Fruit fly (Drosophila melanogaster) whole organism, embryonic: Measurements from ENCODE around the gene CG7985.

Source experiments
- B-H2 ChIP-seq: fragments of 200-800 bp; sonication (Bioruptor generic); optimal IDR thresholded peaks from 2 replicates; lab custom pipeline; 2018; ENCODE audit warnings: missing biosample characterization, mild to moderate bottlenecking, missing genetic modification characterization
- Blimp-1 ChIP-seq: fragments of 200-800 bp; sonication (Bioruptor generic); optimal IDR thresholded peaks from 3 replicates; lab custom pipeline; 2018; ENCODE audit warnings: missing biosample characterization, missing genetic modification characterization, mild to moderate bottlenecking, moderate library complexity, missing genetic modification reagents
- CG10147 ChIP-seq: fragments of 200-800 bp; sonication (Bioruptor generic); optimal IDR thresholded peaks from 2 replicates; lab custom pipeline; 2019; ENCODE audit warnings: missing biosample characterization, mild to moderate bottlenecking, missing genetic modification characterization, moderate library complexity
- CG10959 ChIP-seq: fragments of 200-800 bp; sonication (Bioruptor generic); IDR thresholded peaks from 2 replicates; pipeline ENCODE4 v1.3.6; 2022; ENCODE audit warnings: missing biosample characterization, missing genetic modification characterization
- CG11723 ChIP-seq: fragments of 200-800 bp; sonication (Bioruptor generic); optimal IDR thresholded peaks from 2 replicates; lab custom pipeline; 2017; ENCODE audit warnings: missing biosample characterization, mild to moderate bottlenecking, missing genetic modification characterization
- CG12236 ChIP-seq: fragments of 200-800 bp; sonication (Bioruptor generic); optimal IDR thresholded peaks from 2 replicates; lab custom pipeline; 2016; ENCODE audit warnings: missing biosample characterization, missing genetic modification characterization
- CG1233 ChIP-seq: fragments of 200-800 bp; sonication (Bioruptor generic); optimal IDR thresholded peaks from 4 replicates; lab custom pipeline; 2018; ENCODE audit warnings: missing biosample characterization, mild to moderate bottlenecking, missing genetic modification characterization
- CG13424 ChIP-seq: fragments of 200-800 bp; sonication (Bioruptor generic); optimal IDR thresholded peaks from 2 replicates; lab custom pipeline; 2019; ENCODE audit warnings: missing biosample characterization, mild to moderate bottlenecking, missing genetic modification characterization, moderate library complexity
- CG14710 ChIP-seq: fragments of 200-800 bp; sonication (Bioruptor generic); optimal IDR thresholded peaks from 3 replicates; lab custom pipeline; 2019; ENCODE audit warnings: missing biosample characterization, mild to moderate bottlenecking, missing genetic modification characterization, moderate library complexity
- CG17186 ChIP-seq: fragments of 200-800 bp; sonication (Bioruptor generic); optimal IDR thresholded peaks from 3 replicates; lab custom pipeline; 2017; ENCODE audit warnings: missing biosample characterization, missing genetic modification reagents, missing genetic modification characterization
- CG18262 ChIP-seq: fragments of 200-800 bp; optimal IDR thresholded peaks from 3 replicates; lab custom pipeline; 2019; ENCODE audit warnings: missing biosample characterization, mild to moderate bottlenecking, missing genetic modification characterization, moderate library complexity
- CG3163 ChIP-seq: fragments of 200-800 bp; sonication (Bioruptor generic); optimal IDR thresholded peaks from 3 replicates; lab custom pipeline; 2016; ENCODE audit warnings: missing biosample characterization, missing genetic modification characterization
- CG32532 ChIP-seq: fragments of 200-800 bp; sonication (Bioruptor generic); IDR thresholded peaks from 2 replicates; pipeline ENCODE4 v1.3.6; 2022; ENCODE audit warnings: missing biosample characterization, missing genetic modification characterization
- CG34376 ChIP-seq: fragments of 200-800 bp; sonication (Bioruptor generic); optimal IDR thresholded peaks from 2 replicates; lab custom pipeline; 2018; ENCODE audit warnings: missing biosample characterization, mild to moderate bottlenecking, missing genetic modification characterization
- CG3726 ChIP-seq: fragments of 200-800 bp; sonication (Bioruptor generic); IDR thresholded peaks from 3 replicates; pipeline ENCODE4, ENCODE4 v1.3.6; 2022; ENCODE audit warnings: missing biosample characterization, missing genetic modification characterization
- CG3995 ChIP-seq: fragments of 200-800 bp; sonication (Bioruptor generic); optimal IDR thresholded peaks from 3 replicates; lab custom pipeline; 2016; ENCODE audit warnings: missing biosample characterization, missing genetic modification characterization
- CG4328 ChIP-seq: fragments of 200-800 bp; sonication (Bioruptor generic); optimal IDR thresholded peaks from 3 replicates; lab custom pipeline; 2017; ENCODE audit warnings: missing biosample characterization, missing genetic modification reagents, missing genetic modification characterization
- CG4404 ChIP-seq: fragments of 200-800 bp; sonication (Bioruptor generic); IDR thresholded peaks from 2 replicates; pipeline ENCODE4 v1.3.6; 2022; ENCODE audit warnings: missing biosample characterization, missing genetic modification characterization
- CG4707 ChIP-seq: fragments of 200-800 bp; sonication (Bioruptor generic); optimal IDR thresholded peaks from 2 replicates; lab custom pipeline; 2018; ENCODE audit warnings: missing biosample characterization, mild to moderate bottlenecking, missing genetic modification characterization, moderate library complexity
- CG9215 ChIP-seq: fragments of 200-800 bp; sonication (Bioruptor generic); IDR thresholded peaks from 2 replicates; pipeline ENCODE4 v1.3.6; 2022; ENCODE audit warnings: missing biosample characterization, missing genetic modification characterization
- CG9727 ChIP-seq: fragments of 200-800 bp; sonication (Bioruptor generic); optimal IDR thresholded peaks from 3 replicates; lab custom pipeline; 2017; ENCODE audit warnings: missing biosample characterization, mild to moderate bottlenecking, missing genetic modification characterization
- HLH3B ChIP-seq: fragments of 200-800 bp; sonication (Bioruptor generic); IDR thresholded peaks from 2 replicates; pipeline ENCODE4 v1.3.6; 2022; ENCODE audit warnings: missing biosample characterization, missing genetic modification characterization
- Jarid2 ChIP-seq: fragments of 200-800 bp; sonication (Bioruptor generic); optimal IDR thresholded peaks from 3 replicates; lab custom pipeline; 2017; ENCODE audit warnings: mild to moderate bottlenecking, missing biosample characterization, missing genetic modification reagents, missing genetic modification characterization
- NC2β ChIP-seq: fragments of 200-800 bp; sonication (Bioruptor generic); optimal IDR thresholded peaks from 2 replicates; lab custom pipeline; 2016; ENCODE audit warnings: missing biosample characterization, missing genetic modification characterization
- NfI ChIP-seq: fragments of 200-800 bp; sonication (Bioruptor generic); optimal IDR thresholded peaks from 3 replicates; lab custom pipeline; 2018; ENCODE audit warnings: missing biosample characterization, mild to moderate bottlenecking, missing genetic modification characterization, moderate library complexity
- PHDP ChIP-seq: fragments of 200-800 bp; sonication (Bioruptor generic); optimal IDR thresholded peaks from 3 replicates; lab custom pipeline; 2018; ENCODE audit warnings: missing biosample characterization, mild to moderate bottlenecking, missing genetic modification characterization, moderate library complexity
- Scr ChIP-seq: fragments of 200-800 bp; sonication (Bioruptor generic); IDR thresholded peaks from 2 replicates; pipeline ENCODE4 v1.3.6; 2022; ENCODE audit warnings: missing biosample characterization, missing genetic modification characterization; ENCODE audit not compliant: partially characterized antibody
- YL-1 ChIP-seq: fragments of 200-800 bp; sonication (Bioruptor generic); optimal IDR thresholded peaks from 3 replicates; lab custom pipeline; 2017; ENCODE audit warnings: missing biosample characterization, mild to moderate bottlenecking, missing genetic modification characterization
- ato ChIP-seq: fragments of 200-800 bp; sonication (Bioruptor generic); IDR thresholded peaks from 2 replicates; pipeline ENCODE4 v1.3.6; 2022; ENCODE audit warnings: missing biosample characterization, missing genetic modification characterization; ENCODE audit not compliant: partially characterized antibody
- cato ChIP-seq: fragments of 200-800 bp; sonication (Bioruptor generic); optimal IDR thresholded peaks from 2 replicates; lab custom pipeline; 2016; ENCODE audit warnings: missing biosample characterization, missing genetic modification characterization, borderline replicate concordance
- crol ChIP-seq: fragments of 200-800 bp; sonication (Bioruptor generic); IDR thresholded peaks from 2 replicates; pipeline ENCODE4 v1.3.6; 2022; ENCODE audit warnings: missing biosample characterization, missing genetic modification characterization
- dmrt99B ChIP-seq: fragments of 200-800 bp; sonication (Bioruptor generic); optimal IDR thresholded peaks from 2 replicates; lab custom pipeline; 2018; ENCODE audit warnings: missing biosample characterization, mild to moderate bottlenecking, missing genetic modification characterization, moderate library complexity
- exex ChIP-seq: fragments of 200-800 bp; sonication (Bioruptor generic); optimal IDR thresholded peaks from 4 replicates; lab custom pipeline; 2018; ENCODE audit warnings: missing biosample characterization, mild to moderate bottlenecking, missing genetic modification characterization, moderate library complexity
- grn ChIP-seq: fragments of 200-800 bp; sonication (Bioruptor generic); optimal IDR thresholded peaks from 3 replicates; lab custom pipeline; 2017; ENCODE audit warnings: missing biosample characterization, missing genetic modification characterization
- ham ChIP-seq: fragments of 200-800 bp; sonication (Bioruptor generic); IDR thresholded peaks from 2 replicates; pipeline ENCODE4 v1.3.6; 2022; ENCODE audit warnings: missing biosample characterization, missing genetic modification characterization
- inv ChIP-seq: fragments of 200-800 bp; sonication (Bioruptor generic); IDR thresholded peaks from 2 replicates; pipeline ENCODE4 v1.3.6; 2022; ENCODE audit warnings: missing biosample characterization, missing genetic modification characterization; ENCODE audit not compliant: partially characterized antibody
- kay ChIP-seq: fragments of 200-800 bp; sonication (Bioruptor generic); optimal IDR thresholded peaks from 2 replicates; lab custom pipeline; 2016; ENCODE audit warnings: missing biosample characterization, missing genetic modification characterization
- nerfin-1 ChIP-seq: fragments of 200-800 bp; sonication (Bioruptor generic); optimal IDR thresholded peaks from 3 replicates; lab custom pipeline; 2019; ENCODE audit warnings: missing biosample characterization, mild to moderate bottlenecking, missing genetic modification characterization, moderate library complexity
- nmo ChIP-seq: fragments of 200-800 bp; sonication (Bioruptor generic); optimal IDR thresholded peaks from 2 replicates; lab custom pipeline; 2018; ENCODE audit warnings: missing biosample characterization, mild to moderate bottlenecking, missing genetic modification characterization, moderate library complexity
- ranshi ChIP-seq: fragments of 200-800 bp; sonication (Bioruptor generic); IDR thresholded peaks from 2 replicates; pipeline ENCODE4 v1.3.6; 2022; ENCODE audit warnings: missing biosample characterization, missing genetic modification characterization
- run ChIP-seq: fragments of 200-800 bp; sonication (Bioruptor generic); optimal IDR thresholded peaks from 3 replicates; lab custom pipeline; 2018; ENCODE audit warnings: missing biosample characterization, mild to moderate bottlenecking, missing genetic modification characterization
- sc ChIP-seq, 3 experiments: fragments of >200 bp in 2 of 3; fragments of 200-800 bp in 1 of 3; sonication (Bioruptor generic) in 1 of 3; optimal IDR thresholded peaks; 2 replicates in 2 of 3; 3 replicates in 1 of 3; lab custom pipeline; 2017; ENCODE audit warnings: mild to moderate bottlenecking in 1 of 3, missing biosample characterization in 1 of 3, missing genetic modification characterization in 1 of 3, missing genetic modification reagents in 1 of 3
- stwl ChIP-seq: fragments of 200-800 bp; sonication (Bioruptor generic); optimal IDR thresholded peaks from 3 replicates; lab custom pipeline; 2018; ENCODE audit warnings: missing biosample characterization, mild to moderate bottlenecking, missing genetic modification characterization, moderate library complexity
- tin ChIP-seq: fragments of 200-800 bp; sonication (Bioruptor generic); optimal IDR thresholded peaks from 3 replicates; lab custom pipeline; 2016; ENCODE audit warnings: missing biosample characterization, missing genetic modification characterization
- tup ChIP-seq: fragments of 200-800 bp; sonication (Bioruptor generic); optimal IDR thresholded peaks from 2 replicates; lab custom pipeline; 2016; ENCODE audit warnings: missing biosample characterization, mild to moderate bottlenecking, missing genetic modification characterization, moderate library complexity
- tx ChIP-seq: fragments of 200-800 bp; sonication (Bioruptor generic); optimal IDR thresholded peaks from 2 replicates; lab custom pipeline; 2016; ENCODE audit warnings: missing biosample characterization, missing genetic modification characterization
- vnd ChIP-seq: fragments of 200-800 bp; sonication (Bioruptor generic); IDR thresholded peaks from 3 replicates; pipeline ENCODE4 v1.3.6; 2022; ENCODE audit warnings: missing biosample characterization, missing genetic modification characterization; ENCODE audit not compliant: partially characterized antibody
- zen2 ChIP-seq: fragments of 200-800 bp; sonication (Bioruptor generic); IDR thresholded peaks from 3 replicates; pipeline ENCODE4 v1.3.6; 2022; ENCODE audit warnings: missing biosample characterization, missing genetic modification characterization; ENCODE audit not compliant: partially characterized antibody

Gene CG7985

DNA sequence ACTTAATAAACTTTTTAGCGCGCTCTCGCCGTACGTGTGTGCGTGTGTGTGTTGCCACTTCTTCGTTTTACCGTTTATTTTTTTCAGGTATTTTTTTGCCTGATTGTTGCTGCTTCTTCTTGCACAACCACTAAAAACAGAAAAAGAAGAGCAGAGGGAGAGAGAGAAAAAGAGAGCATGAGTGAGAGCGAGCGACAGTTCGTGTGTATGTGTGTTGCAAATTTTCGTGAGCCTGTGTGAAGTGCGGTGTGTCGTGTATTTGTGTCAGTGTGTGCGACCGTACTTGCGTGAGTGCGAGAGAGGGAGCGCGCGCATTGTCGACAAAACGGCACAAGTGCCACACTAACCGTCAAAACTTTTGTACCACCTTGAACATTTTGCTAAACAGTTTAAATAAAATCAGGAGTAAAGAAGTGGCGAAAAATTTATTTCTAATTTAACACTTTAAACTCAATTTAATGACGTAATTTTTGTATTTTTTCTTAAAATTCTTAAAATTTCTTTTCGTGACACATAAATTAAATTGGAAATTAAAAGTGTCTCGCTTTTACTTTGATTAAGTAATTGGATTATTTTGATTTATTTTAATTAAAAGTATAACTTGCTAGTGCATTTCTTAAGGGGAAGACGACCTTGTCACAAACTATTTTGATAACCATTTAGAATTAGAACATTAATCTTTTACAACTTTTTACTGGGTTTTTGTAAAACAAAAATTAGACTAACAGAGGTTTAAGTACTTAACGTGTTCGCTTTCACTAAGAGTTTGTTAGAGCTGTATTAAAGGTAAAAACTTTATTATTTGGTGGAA, 2.5 kb upstream of the CG7985 start (continued):
- TF ChIP-seq CG13424, result peak; percentile 68
- TF ChIP-seq tx (GFP tag; lab: Kevin White, UChicago), result peak; percentile 42
- TF ChIP-seq Jarid2, result peak; percentile 38
- no peak for TF ChIP-seq ham
- no peak for TF ChIP-seq vnd (GFP tag; lab: Robert Waterston, UW)
- peak; percentile 31 for TF ChIP-seq Blimp-1 (GFP tag; lab: Kevin White, UChicago)
- TF ChIP-seq CG18262 (tag; lab: Kevin White, UChicago), result peak; percentile 79
- TF ChIP-seq Scr, result no peak
- TF ChIP-seq CG3995 (GFP tag; lab: Kevin White, UChicago), result no peak
- no peak for TF ChIP-seq tup (GFP tag; lab: Kevin White, UChicago)
- no peak for TF ChIP-seq NC2β (GFP tag; lab: Kevin White, UChicago)
- no peak for TF ChIP-seq run (tag; lab: Kevin White, UChicago)
- peak; percentile 37 for TF ChIP-seq CG4328 (GFP tag; lab: Kevin White, UChicago)
- peak; percentile 7 for TF ChIP-seq B-H2 (GFP tag; lab: Kevin White, UChicago)
- TF ChIP-seq nmo (GFP tag; lab: Kevin White, UChicago), result peak; percentile 76
- peak; percentile 50 for TF ChIP-seq CG14710 (tag; lab: Kevin White, UChicago)
- no peak for TF ChIP-seq CG3726 (GFP tag; lab: Robert Waterston, UW)
- TF ChIP-seq exex (tag; lab: Kevin White, UChicago), result peak; percentile 19
- TF ChIP-seq ato (GFP tag; lab: Robert Waterston, UW), result no peak
- TF ChIP-seq dmrt99B, result peak; percentile 74
- no peak for TF ChIP-seq zen2 (GFP tag; lab: Robert Waterston, UW)
- no peak for TF ChIP-seq stwl (tag; lab: Kevin White, UChicago)
- TF ChIP-seq CG9215 (GFP tag; lab: Robert Waterston, UW), result no peak
- no peak for TF ChIP-seq CG17186 (GFP tag; lab: Kevin White, UChicago)
- no peak for TF ChIP-seq ranshi (GFP tag; lab: Robert Waterston, UW)
- peak; percentile 31 for TF ChIP-seq YL-1 (GFP tag; lab: Kevin White, UChicago)
- no peak for TF ChIP-seq CG10959
- TF ChIP-seq CG11723, result no peak
- TF ChIP-seq inv (GFP tag; lab: Robert Waterston, UW), result no peak
- peak; percentile 44 for TF ChIP-seq cato
- TF ChIP-seq PHDP (tag; lab: Kevin White, UChicago), result peak; percentile 58
- TF ChIP-seq HLH3B (GFP tag; lab: Robert Waterston, UW), result no peak
- TF ChIP-seq CG1233, result peak; percentile 73
- TF ChIP-seq CG10147 (GFP tag; lab: Kevin White, UChicago), result peak; percentile 58
- TF ChIP-seq kay (GFP tag; lab: Kevin White, UChicago), result peak; percentile 32
- TF ChIP-seq crol, result no peak
- no peak for TF ChIP-seq CG4707 (GFP tag; lab: Kevin White, UChicago)
- peak; percentile 53 for TF ChIP-seq NfI (GFP tag; lab: Kevin White, UChicago)
- TF ChIP-seq tin (GFP tag; lab: Kevin White, UChicago), result peak; percentile 52
- no peak for TF ChIP-seq CG32532
- TF ChIP-seq CG9727 (GFP tag; lab: Kevin White, UChicago), result peak; percentile 80
- no peak for TF ChIP-seq grn
- peak; percentile 25 for TF ChIP-seq nerfin-1 (tag; lab: Kevin White, UChicago)
- TF ChIP-seq CG34376 (GFP tag; lab: Kevin White, UChicago), result peak; percentile 14
- TF ChIP-seq sc (optimal IDR thresholded peaks at IDR 0.05; lab: Kevin White, UChicago), result no peak
- TF ChIP-seq sc (GFP tag; optimal IDR thresholded peaks at IDR 0.05; lab: Kevin White, UChicago), result peak; percentile 6
- peak; percentile 30 for TF ChIP-seq CG3163 (GFP tag; lab: Kevin White, UChicago)
- no peak for TF ChIP-seq CG12236
- no peak for TF ChIP-seq CG4404 (GFP tag; lab: Robert Waterston, UW)
